Fruit fly (Drosophila melanogaster): ENCODE data around the gene Hmgcr.

The Hmgcr gene

DNA sequence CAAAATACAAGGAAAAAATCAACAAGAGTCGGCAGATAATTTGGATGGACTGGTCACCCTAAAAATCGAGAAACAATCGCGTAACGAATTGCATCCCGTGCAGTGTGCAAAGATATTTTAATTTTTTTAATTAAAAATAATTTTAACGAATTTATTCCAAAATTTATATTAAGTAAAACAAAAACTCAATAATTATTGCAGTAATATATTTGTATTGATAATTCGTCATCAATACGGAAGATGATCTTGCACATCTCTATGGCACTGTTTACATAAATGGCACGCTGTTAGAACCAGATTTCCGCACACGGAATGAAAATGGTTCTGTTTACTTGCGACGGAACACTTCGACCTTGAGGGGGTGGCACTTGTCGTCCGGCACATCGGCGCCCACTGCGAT, 39.7 kb downstream of the Hmgcr start, which contains the start of gene tst (continued):
- TF ChIP-seq Ets96B (tag; optimal IDR thresholded peaks at IDR 0.05) (peak; percentile 88), CG31627 (GFP tag; optimal IDR thresholded peaks at IDR 0.05) (peak; percentile 81), CG15336 (GFP tag; IDR thresholded peaks at IDR 0.05) (peak; percentile 89), CG6163 (GFP tag; IDR thresholded peaks at IDR 0.05) (peak; percentile 92), CG32006 (GFP tag; optimal IDR thresholded peaks at IDR 0.05) (peak; percentile 93), CG11902 (GFP tag; optimal IDR thresholded peaks at IDR 0.05) (peak; percentile 86), Smox (GFP tag; optimal IDR thresholded peaks at IDR 0.05) (no peak), achi (GFP tag; optimal IDR thresholded peaks at IDR 0.05) (peak; percentile 87), Sox15 (GFP tag; optimal IDR thresholded peaks at IDR 0.05) (peak; percentile 85), svp (GFP tag) (no peak), CG1621 (tag; optimal IDR thresholded peaks at IDR 0.05) (peak; percentile 61), lz (GFP tag; optimal IDR thresholded peaks at IDR 0.05) (peak; percentile 78), CG10631 (GFP tag; optimal IDR thresholded peaks at IDR 0.05) (peak; percentile 96), Eip78C (GFP tag) (peak; percentile 94), CG11294 (GFP tag; IDR thresholded peaks at IDR 0.05) (peak; percentile 93), fd59A (GFP tag; optimal IDR thresholded peaks at IDR 0.05) (peak; percentile 54), CG8632 (GFP tag; optimal IDR thresholded peaks at IDR 0.05) (peak; percentile 86), CG6276 (GFP tag; optimal IDR thresholded peaks at IDR 0.05) (no peak), Sox102F (GFP tag; optimal IDR thresholded peaks at IDR 0.05) (peak; percentile 74)

DNA sequence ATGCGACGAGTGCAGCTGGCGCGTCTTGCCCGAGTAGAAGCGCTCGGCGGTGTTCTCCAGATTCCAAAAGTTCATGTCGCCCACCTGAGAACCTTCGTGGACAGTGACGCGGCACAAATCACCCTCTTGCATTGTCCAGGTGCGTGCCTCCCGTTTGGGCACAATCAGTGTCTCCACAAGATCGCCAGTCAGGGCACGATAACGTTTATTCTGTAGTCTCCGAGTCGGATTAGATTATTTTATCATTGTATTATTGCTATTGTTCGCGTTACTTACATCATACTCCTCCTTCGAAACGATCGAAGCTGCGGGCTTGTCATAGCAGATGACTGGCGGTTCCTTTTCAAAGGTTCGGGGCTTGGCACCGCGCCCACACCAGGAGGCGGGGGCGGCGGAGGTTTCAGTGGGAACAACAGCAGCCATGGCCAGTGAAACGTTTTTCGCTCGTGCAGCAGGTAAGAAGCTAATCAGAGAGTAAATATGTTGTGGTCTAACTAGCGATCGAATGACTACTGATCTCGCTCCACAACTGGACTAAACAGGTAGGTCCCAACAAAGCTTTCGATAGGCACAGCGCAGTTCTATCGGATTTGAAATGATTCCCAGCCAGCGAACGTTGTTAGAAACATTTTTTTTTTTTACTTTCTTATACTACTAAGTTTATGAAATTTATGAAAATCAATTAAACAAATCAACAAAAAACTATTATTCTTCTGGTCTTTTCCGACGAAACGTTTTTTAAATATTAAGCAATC, 40.7 kb downstream of the Hmgcr start, which contains the start of gene CG10208:
CG10208 (minus strand) TSS at position 518 of the 755 bp plus-strand sequence.
- no peak for TF ChIP-seq svp (GFP tag)
- TF ChIP-seq CG10631 (GFP tag; optimal IDR thresholded peaks at IDR 0.05): no peak
- no peak for TF ChIP-seq Sox15 (GFP tag; optimal IDR thresholded peaks at IDR 0.05)
- no peak for TF ChIP-seq achi (GFP tag; optimal IDR thresholded peaks at IDR 0.05)
- TF ChIP-seq vri (GFP tag; optimal IDR thresholded peaks at IDR 0.05): peak; percentile 97
- no peak for TF ChIP-seq CG4318 (GFP tag; optimal IDR thresholded peaks at IDR 0.05)

DNA sequence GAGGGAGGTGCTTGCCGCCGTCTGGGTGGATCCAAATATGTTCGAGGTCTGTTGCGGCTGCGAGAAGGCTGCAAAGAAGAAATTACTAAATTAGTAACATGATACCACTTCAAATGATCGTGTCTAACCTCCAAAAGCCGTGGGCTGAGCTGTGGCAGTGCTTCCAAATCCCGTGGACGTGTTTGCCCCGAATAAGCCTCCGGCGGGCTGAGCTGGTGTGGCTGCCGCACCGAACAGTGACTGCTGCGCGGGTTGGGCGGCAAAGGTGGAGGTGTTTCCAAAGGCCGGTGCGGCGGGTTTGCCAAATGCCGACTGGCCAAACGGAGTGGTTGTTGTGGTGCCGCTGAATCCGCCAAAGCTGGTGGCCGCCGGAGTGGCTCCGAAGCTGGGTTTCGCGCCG, 47.6 kb downstream of the Hmgcr start:
- TF ChIP-seq CG8319 (GFP tag; optimal IDR thresholded peaks at IDR 0.05) (no peak), vri (GFP tag; optimal IDR thresholded peaks at IDR 0.05) (no peak), Eip75B (GFP tag; optimal IDR thresholded peaks at IDR 0.05) (no peak), CG7368 (GFP tag; optimal IDR thresholded peaks at IDR 0.05) (no peak), spab (GFP tag; optimal IDR thresholded peaks at IDR 0.05) (no peak), CG4318 (GFP tag; optimal IDR thresholded peaks at IDR 0.05) (no peak), Hr39 (GFP tag; optimal IDR thresholded peaks at IDR 0.05) (no peak), acj6 (GFP tag; optimal IDR thresholded peaks at IDR 0.05) (no peak), topi (GFP tag; optimal IDR thresholded peaks at IDR 0.05) (no peak), CG16779 (tag; optimal IDR thresholded peaks at IDR 0.05) (no peak), ss (GFP tag; optimal IDR thresholded peaks at IDR 0.05) (no peak), CG3919 (GFP tag; optimal IDR thresholded peaks at IDR 0.05) (no peak), CG9139 (GFP tag; optimal IDR thresholded peaks at IDR 0.05) (no peak)

DNA sequence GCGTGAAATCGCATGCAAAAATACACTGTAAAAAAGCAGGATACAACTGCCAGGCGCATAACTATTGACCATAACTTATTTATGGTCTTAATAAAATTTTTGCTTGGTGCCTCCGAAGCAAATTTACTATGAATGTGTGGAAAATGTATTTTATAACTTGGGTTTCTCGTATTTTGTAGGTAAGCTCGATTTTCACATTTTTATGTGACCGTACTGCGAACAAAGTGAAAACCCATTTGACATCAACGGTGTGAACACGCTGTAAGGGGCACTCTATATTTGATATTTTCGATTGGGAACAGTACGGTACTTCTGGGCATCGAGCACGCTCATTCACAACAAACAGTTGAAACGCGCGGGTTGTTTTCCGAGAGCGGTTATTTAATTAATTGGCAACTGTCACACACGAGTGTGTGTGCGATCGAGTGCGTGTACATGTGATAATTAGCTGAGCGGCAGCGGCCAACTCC, 48.4 kb downstream of the Hmgcr start, which contains the start of the genes Nup98-96 and mbc:
Nup98-96 (minus strand) TSS at position 156 of the 470 bp plus-strand sequence.
mbc (plus strand) TSS at position 300 of the 470 bp plus-strand sequence.
- TF ChIP-seq dsx (GFP tag; optimal IDR thresholded peaks at IDR 0.05; ENCODE audit: poor library complexity, severe bottlenecking) (peak; percentile 48), CG31627 (GFP tag; optimal IDR thresholded peaks at IDR 0.05) (peak; percentile 95), Hr39 (GFP tag; optimal IDR thresholded peaks at IDR 0.05) (peak; percentile 94), CG8119 (GFP tag; IDR thresholded peaks at IDR 0.05) (0 out of 3 replicates have a peak, but pooled peaks have one; percentile 27), dac (GFP tag; optimal IDR thresholded peaks at IDR 0.05) (peak; percentile 78), CG6854 (GFP tag; optimal IDR thresholded peaks at IDR 0.05) (peak; percentile 78), Eip75B (GFP tag; optimal IDR thresholded peaks at IDR 0.05) (peak; percentile 88), Hr38 (GFP tag; optimal IDR thresholded peaks at IDR 0.05) (peak; percentile 63), Hr4 (GFP tag; optimal IDR thresholded peaks at IDR 0.05) (peak; percentile 88), CG3032 (tag; optimal IDR thresholded peaks at IDR 0.05) (peak; percentile 80), CG1621 (tag; optimal IDR thresholded peaks at IDR 0.05) (peak; percentile 77), Lpt (GFP tag; optimal IDR thresholded peaks at IDR 0.05) (peak; percentile 55), CG6808 (GFP tag; optimal IDR thresholded peaks at IDR 0.05) (peak; percentile 66), CG32006 (GFP tag; optimal IDR thresholded peaks at IDR 0.05) (peak; percentile 79), CG6276 (GFP tag; optimal IDR thresholded peaks at IDR 0.05) (peak; percentile 34), CG34406 (GFP tag; optimal IDR thresholded peaks at IDR 0.05) (peak; percentile 80), CG11294 (GFP tag; IDR thresholded peaks at IDR 0.05) (peak; percentile 18; the same call in 1 of the 2 replicates), CG6792 (GFP tag; optimal IDR thresholded peaks at IDR 0.05) (peak; percentile 79), fkh (GFP tag; optimal IDR thresholded peaks at IDR 0.05) (peak; percentile 69), CG3919 (GFP tag; optimal IDR thresholded peaks at IDR 0.05) (peak; percentile 81)
